Fruit fly (Drosophila melanogaster): Measurements from ENCODE around the gene GNBP3.

The GNBP3 gene

dm6 chr3L:8952549-8953198, 2.1 kb upstream of the GNBP3 start:
- TF ChIP-seq CG17801 (GFP tag; optimal IDR thresholded peaks at IDR 0.05; ENCODE audit: partially characterized antibody): no peak

dm6 chr3L:8953199-8953956, 1.4 kb upstream of the GNBP3 start:
- TF ChIP-seq CG17801 (GFP tag; optimal IDR thresholded peaks at IDR 0.05; ENCODE audit: partially characterized antibody): peak; percentile 55

dm6 chr3L:8953962-8954647, 716 bp upstream of the GNBP3 start, which contains the start of the genes CG43783 and orb2:
Gene CG43783 (minus strand): TSS chr3L:8954272.
Gene orb2 (minus strand): TSS chr3L:8954463.
- TF ChIP-seq CG17801 (GFP tag; optimal IDR thresholded peaks at IDR 0.05; ENCODE audit: partially characterized antibody): no peak

dm6 chr3L:8955199-8955598, 378 bp downstream of the GNBP3 start:
- no peak for TF ChIP-seq CG17801 (GFP tag; optimal IDR thresholded peaks at IDR 0.05; ENCODE audit: partially characterized antibody)

dm6 chr3L:8956669-8957068, 1.8 kb downstream of the GNBP3 start, which contains the start of gene mRpL12:
Gene mRpL12 (plus strand): TSS chr3L:8956791.
- TF ChIP-seq CG17801 (GFP tag; optimal IDR thresholded peaks at IDR 0.05; ENCODE audit: partially characterized antibody): no peak

- TF ChIP-seq CG17801 (GFP tag; optimal IDR thresholded peaks at IDR 0.05; ENCODE audit: partially characterized antibody): no peak
Observed at dm6 chr3L:8958557-8958956, 3.7 kb downstream of the GNBP3 start, which contains the start of gene CG13313. Gene CG13313 (plus strand): TSS chr3L:8958857.

- TF ChIP-seq CG17801 (GFP tag; optimal IDR thresholded peaks at IDR 0.05; ENCODE audit: partially characterized antibody): no peak
Observed at dm6 chr3L:8964458-8964857, 9.6 kb downstream of the GNBP3 start, which contains the start of gene ValRS-m. Gene ValRS-m (minus strand): TSS chr3L:8964769.

- no peak for TF ChIP-seq CG17801 (GFP tag; optimal IDR thresholded peaks at IDR 0.05; ENCODE audit: partially characterized antibody)
Observed at dm6 chr3L:8966324-8967011, 11.6 kb downstream of the GNBP3 start, which contains the start of the genes CG5653 and CG5021. Gene CG5653 (minus strand): TSS chr3L:8966374. Gene CG5021 (plus strand): TSS chr3L:8966829.

- TF ChIP-seq CG17801 (GFP tag; optimal IDR thresholded peaks at IDR 0.05; ENCODE audit: partially characterized antibody): peak; percentile 28
Observed at dm6 chr3L:8968437-8968836, 13.6 kb downstream of the GNBP3 start, which contains the start of gene CG5026. Gene CG5026 (plus strand): TSS chr3L:8968528.

dm6 chr3L:8974478-8975477, 20.0 kb downstream of the GNBP3 start, which contains the start of the genes pix and Srp68:
Gene pix (minus strand): TSS chr3L:8974765.
Gene Srp68 (plus strand): TSS chr3L:8975046.
- TF ChIP-seq CG17801 (GFP tag; optimal IDR thresholded peaks at IDR 0.05; ENCODE audit: partially characterized antibody): peak; percentile 51

- TF ChIP-seq CG17801 (GFP tag; optimal IDR thresholded peaks at IDR 0.05; ENCODE audit: partially characterized antibody): no peak
Observed at dm6 chr3L:8978678-8979413, 24.0 kb downstream of the GNBP3 start.

dm6 chr3L:8979780-8980179, 25.0 kb downstream of the GNBP3 start, which contains the start of gene CG5644:
Gene CG5644 (minus strand): TSS chr3L:8979880.
- TF ChIP-seq CG17801 (GFP tag; optimal IDR thresholded peaks at IDR 0.05; ENCODE audit: partially characterized antibody): no peak

dm6 chr3L:8981495-8981894, 26.7 kb downstream of the GNBP3 start, which contains the start of gene CG13314:
Gene CG13314 (plus strand): TSS chr3L:8981795.
- no peak for TF ChIP-seq CG17801 (GFP tag; optimal IDR thresholded peaks at IDR 0.05; ENCODE audit: partially characterized antibody)

All from ovary, adult (tissue).